Fruit fly (Drosophila melanogaster) whole organism, embryonic: ENCODE measurements around the gene cic.
A peak's percentile ranks its signal among the peaks of the same experiment; 100 is the strongest.

Experiments used
- C15 ChIP-seq: fragments of 200-800 bp; sonication (Bioruptor generic); IDR thresholded peaks from 3 replicates; pipeline ENCODE4 v1.3.6; 2022; ENCODE audit warnings: missing biosample characterization, missing genetic modification characterization
- CG1024 ChIP-seq: fragments of 200-800 bp; sonication (Bioruptor generic); IDR thresholded peaks from 2 replicates; pipeline ENCODE4 v1.3.6; 2022; ENCODE audit warnings: missing biosample characterization, missing genetic modification characterization
- CG10366 ChIP-seq: fragments of 200-800 bp; sonication (Bioruptor generic); IDR thresholded peaks from 2 replicates; pipeline ENCODE4 v1.3.6; 2022; ENCODE audit warnings: missing biosample characterization, missing genetic modification characterization
- CG11504 ChIP-seq: fragments of 200-800 bp; sonication (Bioruptor generic); optimal IDR thresholded peaks from 3 replicates; lab custom pipeline; 2019; ENCODE audit warnings: missing biosample characterization, mild to moderate bottlenecking, missing genetic modification characterization, moderate library complexity
- CG14965 ChIP-seq: fragments of 200-800 bp; sonication (Bioruptor generic); optimal IDR thresholded peaks from 2 replicates; lab custom pipeline; 2016; ENCODE audit warnings: missing biosample characterization, missing genetic modification characterization, borderline replicate concordance
- CG15479 ChIP-seq: fragments of 200-800 bp; sonication (Bioruptor generic); optimal IDR thresholded peaks from 3 replicates; lab custom pipeline; 2019; ENCODE audit warnings: missing biosample characterization, mild to moderate bottlenecking, missing genetic modification characterization, moderate library complexity
- CG16815 ChIP-seq: fragments of 200-800 bp; sonication (Bioruptor generic); optimal IDR thresholded peaks from 3 replicates; lab custom pipeline; 2017; ENCODE audit warnings: missing biosample characterization, mild to moderate bottlenecking, missing genetic modification characterization
- CG18011 ChIP-seq: fragments of 200-800 bp; sonication (Bioruptor generic); optimal IDR thresholded peaks from 2 replicates; lab custom pipeline; 2017; ENCODE audit warnings: missing biosample characterization, missing genetic modification characterization, mild to moderate bottlenecking, moderate library complexity, missing genotype
- CG30431 ChIP-seq: fragments of 200-800 bp; sonication (Bioruptor generic); optimal IDR thresholded peaks from 2 replicates; lab custom pipeline; 2017; ENCODE audit warnings: missing biosample characterization, missing genetic modification characterization
- CG34224 ChIP-seq: fragments of 200-800 bp; sonication (Bioruptor generic); IDR thresholded peaks from 3 replicates; pipeline ENCODE4 v1.3.6; 2022; ENCODE audit warnings: missing biosample characterization, missing genetic modification characterization; ENCODE audit not compliant: partially characterized antibody
- CG34376 ChIP-seq: fragments of 200-800 bp; sonication (Bioruptor generic); optimal IDR thresholded peaks from 2 replicates; lab custom pipeline; 2018; ENCODE audit warnings: missing biosample characterization, mild to moderate bottlenecking, missing genetic modification characterization
- CG4360 ChIP-seq: fragments of 200-800 bp; sonication (Bioruptor generic); IDR thresholded peaks from 2 replicates; pipeline ENCODE4 v1.3.6; 2022; ENCODE audit warnings: missing biosample characterization, missing genetic modification characterization
- CG4820 ChIP-seq: fragments of 200-800 bp; sonication (Bioruptor generic); optimal IDR thresholded peaks from 3 replicates; lab custom pipeline; 2016; ENCODE audit warnings: missing biosample characterization, missing genetic modification characterization
- CG4854 ChIP-seq: fragments of 200-800 bp; sonication (Bioruptor generic); optimal IDR thresholded peaks from 2 replicates; lab custom pipeline; 2016; ENCODE audit warnings: missing biosample characterization, missing genetic modification characterization, inconsistent platforms
- CG6683 ChIP-seq: fragments of 200-800 bp; sonication (Bioruptor generic); optimal IDR thresholded peaks from 2 replicates; lab custom pipeline; 2017; ENCODE audit warnings: missing biosample characterization, mild to moderate bottlenecking, missing genetic modification characterization, missing genetic modification reagents
- CG6689 ChIP-seq: fragments of 200-800 bp; sonication (Bioruptor generic); IDR thresholded peaks from 2 replicates; pipeline ENCODE4 v1.3.6; 2022; ENCODE audit warnings: missing biosample characterization, missing genetic modification characterization
- D19A ChIP-seq: fragments of 200-800 bp; optimal IDR thresholded peaks from 3 replicates; lab custom pipeline; 2019; ENCODE audit warnings: missing biosample characterization, mild to moderate bottlenecking, missing genetic modification characterization, moderate library complexity
- Dek ChIP-seq: fragments of 200-800 bp; sonication (Bioruptor generic); optimal IDR thresholded peaks from 3 replicates; lab custom pipeline; 2019; ENCODE audit warnings: missing biosample characterization, mild to moderate bottlenecking, missing genetic modification characterization, moderate library complexity
- Dip3 ChIP-seq: fragments of 200-800 bp; sonication (Bioruptor generic); optimal IDR thresholded peaks from 3 replicates; lab custom pipeline; 2016; ENCODE audit warnings: missing biosample characterization, missing genetic modification characterization
- E2f1 ChIP-seq: fragments of 200-800 bp; sonication (Bioruptor generic); IDR thresholded peaks from 2 replicates; pipeline ENCODE4 v1.3.6; 2022; ENCODE audit warnings: missing biosample characterization, missing genetic modification characterization
- Eip74EF ChIP-seq, 2 experiments: fragments of 200-800 bp in 1 of 2; fragments of >200 bp in 1 of 2; sonication (Bioruptor generic) in 1 of 2; optimal IDR thresholded peaks; 2 replicates each; lab custom pipeline; 2017 to 2019; ENCODE audit warnings: missing biosample characterization in 2 of 2, missing genetic modification characterization in 2 of 2, mild to moderate bottlenecking in 1 of 2, moderate library complexity in 1 of 2
- Gsc ChIP-seq: fragments of 200-800 bp; sonication (Bioruptor generic); IDR thresholded peaks from 2 replicates; pipeline ENCODE4 v1.3.6; 2022; ENCODE audit warnings: missing biosample characterization, missing genetic modification characterization
- Jarid2 ChIP-seq: fragments of 200-800 bp; sonication (Bioruptor generic); optimal IDR thresholded peaks from 3 replicates; lab custom pipeline; 2017; ENCODE audit warnings: mild to moderate bottlenecking, missing biosample characterization, missing genetic modification reagents, missing genetic modification characterization
- Meics ChIP-seq: fragments of 200-800 bp; sonication (Bioruptor generic); optimal IDR thresholded peaks from 2 replicates; lab custom pipeline; 2017; ENCODE audit warnings: missing biosample characterization, mild to moderate bottlenecking, missing genetic modification characterization
- Sox102F ChIP-seq: fragments of 200-800 bp; sonication (Bioruptor generic); optimal IDR thresholded peaks from 2 replicates; lab custom pipeline; 2018; ENCODE audit warnings: missing biosample characterization, mild to moderate bottlenecking, missing genetic modification characterization, moderate library complexity
- Ssrp ChIP-seq: fragments of 200-800 bp; sonication (Bioruptor generic); optimal IDR thresholded peaks from 2 replicates; lab custom pipeline; 2018; ENCODE audit warnings: missing biosample characterization, mild to moderate bottlenecking, missing genetic modification characterization, moderate library complexity
- Trl ChIP-seq, 3 experiments: fragments of >200 bp in 2 of 3; fragments of 200-800 bp in 1 of 3; sonication (Bioruptor generic) in 1 of 3; optimal IDR thresholded peaks; 2 replicates in 1 of 3; 3 replicates in 2 of 3; lab custom pipeline; 2016 to 2017; ENCODE audit warnings: missing biosample characterization in 1 of 3, missing genetic modification characterization in 1 of 3
- YL-1 ChIP-seq: fragments of 200-800 bp; sonication (Bioruptor generic); optimal IDR thresholded peaks from 3 replicates; lab custom pipeline; 2017; ENCODE audit warnings: missing biosample characterization, mild to moderate bottlenecking, missing genetic modification characterization
- ac ChIP-seq: fragments of 200-800 bp; sonication (Bioruptor generic); optimal IDR thresholded peaks from 3 replicates; lab custom pipeline; 2017; ENCODE audit warnings: missing biosample characterization, mild to moderate bottlenecking, missing genetic modification characterization
- amos ChIP-seq: fragments of 200-800 bp; sonication (Bioruptor generic); IDR thresholded peaks from 2 replicates; pipeline ENCODE4 v1.3.6; 2022; ENCODE audit warnings: missing biosample characterization, missing genetic modification characterization; ENCODE audit not compliant: partially characterized antibody
- ara ChIP-seq: fragments of 200-800 bp; sonication (Bioruptor generic); IDR thresholded peaks from 2 replicates; pipeline ENCODE4 v1.3.6; 2022; ENCODE audit warnings: missing biosample characterization, missing genetic modification characterization
- ase ChIP-seq: fragments of 200-800 bp; sonication (Bioruptor generic); IDR thresholded peaks from 3 replicates; pipeline ENCODE4 v1.3.6; 2022; ENCODE audit warnings: missing biosample characterization, missing genetic modification characterization
- ci ChIP-seq: fragments of 200-800 bp; sonication (Bioruptor generic); IDR thresholded peaks from 3 replicates; pipeline ENCODE4 v1.3.6; 2022; ENCODE audit warnings: missing biosample characterization, missing genetic modification characterization
- dati ChIP-seq: fragments of 200-800 bp; sonication (Bioruptor generic); IDR thresholded peaks from 2 replicates; pipeline ENCODE4 v1.3.6; 2022; ENCODE audit warnings: missing biosample characterization, missing genetic modification characterization
- dysf ChIP-seq: fragments of 200-800 bp; sonication (Bioruptor generic); IDR thresholded peaks from 3 replicates; pipeline ENCODE4 v1.3.6; 2022; ENCODE audit warnings: missing biosample characterization, missing genetic modification characterization
- ems ChIP-seq: fragments of 200-800 bp; sonication (Bioruptor generic); optimal IDR thresholded peaks from 3 replicates; lab custom pipeline; 2016; ENCODE audit warnings: missing biosample characterization, missing genetic modification characterization
- gcm2 ChIP-seq: fragments of 200-800 bp; sonication (Bioruptor generic); optimal IDR thresholded peaks from 2 replicates; lab custom pipeline; 2016; ENCODE audit warnings: missing biosample characterization, missing genetic modification characterization
- gem ChIP-seq: fragments of 200-800 bp; sonication (Bioruptor generic); optimal IDR thresholded peaks from 2 replicates; lab custom pipeline; 2019; ENCODE audit warnings: missing biosample characterization, mild to moderate bottlenecking, missing genetic modification characterization, moderate library complexity
- grn ChIP-seq: fragments of 200-800 bp; sonication (Bioruptor generic); optimal IDR thresholded peaks from 3 replicates; lab custom pipeline; 2017; ENCODE audit warnings: missing biosample characterization, missing genetic modification characterization
- odd ChIP-seq: fragments of 200-800 bp; sonication (Bioruptor generic); optimal IDR thresholded peaks from 2 replicates; lab custom pipeline; 2017; ENCODE audit warnings: missing biosample characterization, mild to moderate bottlenecking, missing genetic modification characterization
- onecut ChIP-seq: fragments of 200-800 bp; sonication (Bioruptor generic); IDR thresholded peaks from 2 replicates; pipeline ENCODE4 v1.3.6; 2022; ENCODE audit warnings: missing biosample characterization, missing genetic modification characterization
- pb ChIP-seq: fragments of 200-800 bp; sonication (Bioruptor generic); optimal IDR thresholded peaks from 3 replicates; lab custom pipeline; 2016; ENCODE audit warnings: missing biosample characterization, missing genetic modification characterization
- pho ChIP-seq: fragments of 200-800 bp; sonication (Bioruptor generic); optimal IDR thresholded peaks from 2 replicates; lab custom pipeline; 2016; ENCODE audit warnings: missing biosample characterization, missing genetic modification characterization
- repo ChIP-seq: fragments of 200-800 bp; sonication (Bioruptor generic); optimal IDR thresholded peaks from 2 replicates; lab custom pipeline; 2016; ENCODE audit warnings: missing biosample characterization, missing genetic modification characterization
- sd ChIP-seq: fragments of 200-800 bp; sonication (Bioruptor generic); optimal IDR thresholded peaks from 3 replicates; lab custom pipeline; 2018; ENCODE audit warnings: missing biosample characterization, mild to moderate bottlenecking, missing genetic modification characterization, moderate library complexity
- sima ChIP-seq: fragments of 200-800 bp; sonication (Bioruptor generic); optimal IDR thresholded peaks from 2 replicates; lab custom pipeline; 2016; ENCODE audit warnings: missing biosample characterization, missing genetic modification characterization
- twi ChIP-seq: fragments of 200-800 bp; optimal IDR thresholded peaks from 2 replicates; lab custom pipeline; 2019; ENCODE audit warnings: missing biosample characterization, mild to moderate bottlenecking, missing genetic modification characterization, moderate library complexity
- wdn ChIP-seq: fragments of 200-800 bp; sonication (Bioruptor generic); IDR thresholded peaks from 2 replicates; pipeline ENCODE4 v1.3.6; 2022; ENCODE audit warnings: missing biosample characterization, missing genetic modification characterization
- z ChIP-seq: fragments of 200-800 bp; sonication (Bioruptor generic); IDR thresholded peaks from 3 replicates; pipeline ENCODE4 v1.3.6; 2022; ENCODE audit warnings: missing biosample characterization, missing genetic modification characterization

cic gene

dm6 chr3R:20309661-20310497, 57.3 kb downstream of the cic start (continued):
- TF ChIP-seq Sox102F = no peak
- no peak for TF ChIP-seq C15 (GFP tag; lab: Robert Waterston, UW)
- TF ChIP-seq ci (GFP tag; lab: Robert Waterston, UW) = no peak
- TF ChIP-seq wdn (GFP tag; lab: Robert Waterston, UW) = no peak
- no peak for TF ChIP-seq pho
- TF ChIP-seq CG4820 (GFP tag; lab: Kevin White, UChicago) = no peak
- TF ChIP-seq CG4854 = no peak
- no peak for TF ChIP-seq twi (tag; lab: Kevin White, UChicago)
- no peak for TF ChIP-seq CG6683 (GFP tag; lab: Kevin White, UChicago)
- TF ChIP-seq ase = no peak
- TF ChIP-seq onecut = peak; percentile 91
- TF ChIP-seq Dek (tag; lab: Kevin White, UChicago) = no peak
- no peak for TF ChIP-seq grn (GFP tag; lab: Kevin White, UChicago)
- no peak for TF ChIP-seq pb (GFP tag; lab: Kevin White, UChicago)
- no peak for TF ChIP-seq dysf (GFP tag; lab: Robert Waterston, UW)
- no peak for TF ChIP-seq YL-1 (GFP tag; lab: Kevin White, UChicago)
- TF ChIP-seq dati (GFP tag; lab: Robert Waterston, UW) = no peak
- peak; percentile 60 for TF ChIP-seq Meics (GFP tag; lab: Kevin White, UChicago)
- TF ChIP-seq sima (GFP tag; lab: Kevin White, UChicago) = no peak
- peak; percentile 25; the same call in 1 of the 2 replicates for TF ChIP-seq CG6689 (GFP tag; lab: Robert Waterston, UW)
- TF ChIP-seq D19A (tag; lab: Kevin White, UChicago) = no peak
- no peak for TF ChIP-seq Ssrp (tag; lab: Kevin White, UChicago)
- TF ChIP-seq CG11504 = no peak
- TF ChIP-seq CG18011 (GFP tag; lab: Kevin White, UChicago) = no peak
- no peak for TF ChIP-seq odd
- TF ChIP-seq CG10366 (GFP tag; lab: Robert Waterston, UW) = no peak
- TF ChIP-seq ara = no peak
- peak; percentile 13 for TF ChIP-seq gem
- no peak for TF ChIP-seq Gsc (GFP tag; lab: Robert Waterston, UW)
- TF ChIP-seq CG15479 (GFP tag; lab: Kevin White, UChicago) = no peak
- no peak for TF ChIP-seq CG4360
- TF ChIP-seq Jarid2 (GFP tag; lab: Kevin White, UChicago) = no peak
- TF ChIP-seq CG1024 (GFP tag; lab: Robert Waterston, UW) = no peak
- TF ChIP-seq E2f1 (GFP tag; lab: Robert Waterston, UW) = no peak
- no peak for TF ChIP-seq CG34376
- no peak for TF ChIP-seq sd
- no peak for TF ChIP-seq CG16815
- TF ChIP-seq CG14965 (GFP tag; lab: Kevin White, UChicago) = no peak
- no peak for TF ChIP-seq amos (GFP tag; lab: Robert Waterston, UW)
- peak; percentile 8 for TF ChIP-seq ems (GFP tag; lab: Kevin White, UChicago)
- TF ChIP-seq ac (GFP tag; lab: Kevin White, UChicago) = no peak
- no peak for TF ChIP-seq CG34224 (GFP tag; lab: Robert Waterston, UW)
- no peak for TF ChIP-seq CG30431
- no peak for TF ChIP-seq repo
- no peak for TF ChIP-seq Dip3 (GFP tag; lab: Kevin White, UChicago)
- TF ChIP-seq z = no peak
- TF ChIP-seq Eip74EF (GFP tag; optimal IDR thresholded peaks at IDR 0.05; lab: Kevin White, UChicago) = no peak
- TF ChIP-seq Trl (optimal IDR thresholded peaks at IDR 0.05; lab: Kevin White, UChicago) = no peak
- TF ChIP-seq Trl (GFP tag; optimal IDR thresholded peaks at IDR 0.05; lab: Kevin White, UChicago) = no peak
- no peak for TF ChIP-seq gcm2 (GFP tag; lab: Kevin White, UChicago)
